Worm (Caenorhabditis elegans) whole organism, mixed stage, embryonic: ENCODE measurements around the gene egl-1.
A peak's percentile ranks its signal among the peaks of the same experiment; 100 is the strongest.
"Not testable (repeated sequence)": the region's sequence is repeated elsewhere in the genome, so short reads cannot be mapped to it uniquely, and the experiment has no call there.

ENCODE experiments used
- drap-1 ChIP-seq: fragments of 200-800 bp; sonication (Bioruptor generic); optimal IDR thresholded peaks from 3 replicates; lab custom pipeline; 2018; ENCODE audit warnings: mild to moderate bottlenecking, missing genetic modification characterization, missing compliant biosample characterization
- elt-1 ChIP-seq: sonication (generic microtip); optimal IDR thresholded peaks from 2 replicates; lab custom pipeline; 2017; ENCODE audit warnings: missing genetic modification characterization, mild to moderate bottlenecking, missing compliant biosample characterization, antibody characterized with exemption, moderate library complexity, borderline replicate concordance; ENCODE audit not compliant: insufficient read depth
- ham-2 ChIP-seq: fragments of 200-800 bp; sonication (Bioruptor generic); optimal IDR thresholded peaks from 2 replicates; lab custom pipeline; 2018; ENCODE audit warnings: mild to moderate bottlenecking, missing genetic modification characterization, missing compliant biosample characterization
- lin-13 ChIP-seq: fragments of 150-350 bp; optimal IDR thresholded peaks from 2 replicates; lab custom pipeline; 2014; ENCODE audit warnings: missing biosample characterization, missing genetic modification characterization
- lin-32 ChIP-seq: fragments of 200-800 bp; sonication (Bioruptor generic); optimal IDR thresholded peaks from 2 replicates; lab custom pipeline; 2018; ENCODE audit warnings: mild to moderate bottlenecking, missing genetic modification characterization, missing compliant biosample characterization
- nhr-12 ChIP-seq: fragments of 150-350 bp; optimal IDR thresholded peaks from 2 replicates; lab custom pipeline; 2014; ENCODE audit warnings: missing biosample characterization, missing genetic modification characterization
- nhr-237 ChIP-seq: fragments of 150-350 bp; optimal IDR thresholded peaks from 2 replicates; lab custom pipeline; 2014; ENCODE audit warnings: missing biosample characterization, missing genetic modification characterization
- nhr-28 ChIP-seq: fragments of 150-350 bp; optimal IDR thresholded peaks from 2 replicates; lab custom pipeline; 2014; ENCODE audit warnings: missing biosample characterization, missing genetic modification characterization
- nhr-76 ChIP-seq: sonication (generic microtip); optimal IDR thresholded peaks from 2 replicates; lab custom pipeline; 2017; ENCODE audit warnings: missing biosample characterization, missing genetic modification characterization
- sem-2 ChIP-seq: fragments of 200-800 bp; sonication (Bioruptor generic); optimal IDR thresholded peaks from 2 replicates; lab custom pipeline; 2018; ENCODE audit warnings: mild to moderate bottlenecking, missing genetic modification characterization, missing compliant biosample characterization
- snpc-4 ChIP-seq: fragments of 150-350 bp; optimal IDR thresholded peaks from 2 replicates; lab custom pipeline; 2014; ENCODE audit warnings: missing biosample characterization, missing genetic modification characterization
- unc-62 ChIP-seq: fragments of 150-350 bp; optimal IDR thresholded peaks from 2 replicates; lab custom pipeline; 2014; ENCODE audit warnings: missing biosample characterization, missing genetic modification reagents, missing genetic modification characterization

DNA sequence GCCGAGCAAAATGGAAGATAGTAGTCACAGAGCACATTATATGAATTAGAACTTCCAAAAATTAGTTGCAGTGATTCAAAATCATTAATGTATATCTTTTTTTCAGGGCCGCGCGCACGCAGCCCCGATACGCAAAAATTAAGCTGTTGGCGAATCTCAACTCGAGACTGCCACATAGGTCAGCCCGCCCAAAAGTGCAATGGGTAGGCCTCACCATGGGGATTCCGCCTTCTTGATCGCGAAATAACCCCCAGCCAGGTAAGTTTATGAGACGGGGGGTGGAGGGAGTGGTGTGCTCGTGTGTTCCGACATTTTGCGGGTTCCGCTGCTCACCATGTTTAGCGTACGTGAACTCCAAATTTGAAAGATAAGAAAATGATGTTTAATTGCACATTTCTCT, 30.9 kb upstream of the egl-1 start, which contains the start of gene F08H9.3:
- TF ChIP-seq nhr-237 (tag; lab: Kevin White, UChicago); nhr-76 (tag; lab: Kevin White, UChicago); unc-62 (GFP tag; lab: Kevin White, UChicago); ham-2; elt-1 (tag; lab: Kevin White, UChicago); lin-32 (GFP tag; lab: Kevin White, UChicago); nhr-12 (tag; lab: Kevin White, UChicago); snpc-4 (tag; lab: Kevin White, UChicago); sem-2 (GFP tag; lab: Kevin White, UChicago); nhr-28; lin-13 (tag; lab: Kevin White, UChicago): not testable (repeated sequence)
- peak; percentile 14 for TF ChIP-seq drap-1 (GFP tag; lab: Kevin White, UChicago)
